Fruit fly (Drosophila melanogaster) whole organism, wandering third instar larva: ENCODE measurements around the gene CG8349.

Source experiments
- CG32264 ChIP-seq: fragments of 200-800 bp; sonication (Bioruptor generic); optimal IDR thresholded peaks from 2 replicates; lab custom pipeline; 2016; ENCODE audit warnings: missing biosample characterization, missing genetic modification characterization
- CrebA ChIP-seq: fragments of 200-800 bp; sonication (Bioruptor generic); optimal IDR thresholded peaks from 2 replicates; lab custom pipeline; 2016; ENCODE audit warnings: missing biosample characterization, mild to moderate bottlenecking, missing genetic modification characterization, borderline replicate concordance
- Dfd ChIP-seq: fragments of >200 bp; optimal IDR thresholded peaks from 2 replicates; lab custom pipeline; 2017; ENCODE audit warnings: missing biosample characterization, missing genetic modification characterization
- GATAd ChIP-seq: sonication (Bioruptor generic); optimal IDR thresholded peaks from 2 replicates; lab custom pipeline; 2016; ENCODE audit warnings: missing biosample characterization, missing genetic modification characterization
- HLH106 ChIP-seq: fragments of 200-800 bp; optimal IDR thresholded peaks from 3 replicates; lab custom pipeline; 2019; ENCODE audit warnings: missing biosample characterization, mild to moderate bottlenecking, missing genetic modification characterization, moderate library complexity
- Hnf4 ChIP-seq: fragments of 200-800 bp; sonication (Bioruptor generic); optimal IDR thresholded peaks from 2 replicates; lab custom pipeline; 2016; ENCODE audit warnings: missing biosample characterization, mild to moderate bottlenecking, missing genetic modification characterization
- Hr78 ChIP-seq: fragments of >200 bp; optimal IDR thresholded peaks from 2 replicates; lab custom pipeline; 2017; ENCODE audit warnings: missing biosample characterization, missing genetic modification characterization
- Hr83 ChIP-seq: fragments of 200-300 bp; sonication (Bioruptor generic); optimal IDR thresholded peaks from 2 replicates; lab custom pipeline; 2016; ENCODE audit warnings: missing biosample characterization, mild to moderate bottlenecking, missing genetic modification characterization, moderate library complexity; ENCODE audit not compliant: poor library complexity, severe bottlenecking
- Jra ChIP-seq: sonication (Bioruptor generic); optimal IDR thresholded peaks from 2 replicates; lab custom pipeline; 2016; ENCODE audit warnings: missing biosample characterization, missing genetic modification characterization
- Myc ChIP-seq: fragments of >200 bp; optimal IDR thresholded peaks from 2 replicates; lab custom pipeline; 2017
- OdsH ChIP-seq: fragments of 200-800 bp; sonication (Bioruptor generic); optimal IDR thresholded peaks from 2 replicates; lab custom pipeline; 2016; ENCODE audit warnings: missing biosample characterization, mild to moderate bottlenecking, missing genetic modification characterization
- Sp1 ChIP-seq: fragments of 200-800 bp; sonication (Bioruptor generic); optimal IDR thresholded peaks from 3 replicates; lab custom pipeline; 2019; ENCODE audit warnings: missing biosample characterization, mild to moderate bottlenecking, missing genetic modification characterization, moderate library complexity
- Vsx2 ChIP-seq: fragments of 200-300, 225-300 bp; sonication (Bioruptor generic); optimal IDR thresholded peaks from 2 replicates; lab custom pipeline; 2018; ENCODE audit warnings: missing biosample characterization, missing genetic modification characterization; ENCODE audit not compliant: partially characterized antibody
- br ChIP-seq: fragments of 200-800 bp; sonication (Bioruptor generic); optimal IDR thresholded peaks from 2 replicates; lab custom pipeline; 2016; ENCODE audit warnings: missing biosample characterization, missing genetic modification characterization
- dl ChIP-seq, 2 experiments: fragments of 175-275, 200-275 bp in 1 of 2; fragments of 200-275 bp in 1 of 2; sonication (Bioruptor generic); optimal IDR thresholded peaks; lab custom pipeline; 2018; ENCODE audit warnings: mild to moderate bottlenecking in 2 of 2, missing biosample characterization in 2 of 2, missing genetic modification characterization in 2 of 2, moderate library complexity in 2 of 2; ENCODE audit not compliant: partially characterized antibody in 2 of 2, insufficient read depth in 1 of 2
- dmrt93B ChIP-seq: fragments of 200-800 bp; sonication (Bioruptor generic); optimal IDR thresholded peaks from 2 replicates; lab custom pipeline; 2018; ENCODE audit warnings: missing biosample characterization, mild to moderate bottlenecking, missing genetic modification characterization
- ey ChIP-seq: fragments of 200-800 bp; sonication (Bioruptor generic); optimal IDR thresholded peaks from 2 replicates; lab custom pipeline; 2016; ENCODE audit warnings: missing biosample characterization, missing genetic modification characterization
- foxo ChIP-seq, 2 experiments: fragments of 200-800 bp; sonication (Bioruptor generic); optimal IDR thresholded peaks; 2 replicates in 1 of 2; 3 replicates in 1 of 2; lab custom pipeline; 2016 to 2017; ENCODE audit warnings: missing biosample characterization in 2 of 2, missing genetic modification characterization in 2 of 2
- h ChIP-seq: fragments of 200-800 bp; sonication (Bioruptor generic); optimal IDR thresholded peaks from 3 replicates; lab custom pipeline; 2016; ENCODE audit warnings: missing biosample characterization, mild to moderate bottlenecking, missing genetic modification characterization
- psq ChIP-seq: fragments of 200-800 bp; sonication (Bioruptor generic); optimal IDR thresholded peaks from 3 replicates; lab custom pipeline; 2017; ENCODE audit warnings: missing biosample characterization, mild to moderate bottlenecking, missing genetic modification characterization, moderate library complexity
- rgr ChIP-seq: fragments of 200-800 bp; sonication (Bioruptor generic); optimal IDR thresholded peaks from 3 replicates; lab custom pipeline; 2016; ENCODE audit warnings: missing biosample characterization, mild to moderate bottlenecking, missing genetic modification characterization
- sv ChIP-seq: fragments of 200-800 bp; sonication (Bioruptor generic); optimal IDR thresholded peaks from 3 replicates; lab custom pipeline; 2016; ENCODE audit warnings: missing biosample characterization, missing genetic modification characterization
- woc ChIP-seq: sonication (Bioruptor generic); optimal IDR thresholded peaks from 2 replicates; lab custom pipeline; 2016; ENCODE audit warnings: missing biosample characterization, mild to moderate bottlenecking, missing genetic modification characterization

CG8349 gene

DNA sequence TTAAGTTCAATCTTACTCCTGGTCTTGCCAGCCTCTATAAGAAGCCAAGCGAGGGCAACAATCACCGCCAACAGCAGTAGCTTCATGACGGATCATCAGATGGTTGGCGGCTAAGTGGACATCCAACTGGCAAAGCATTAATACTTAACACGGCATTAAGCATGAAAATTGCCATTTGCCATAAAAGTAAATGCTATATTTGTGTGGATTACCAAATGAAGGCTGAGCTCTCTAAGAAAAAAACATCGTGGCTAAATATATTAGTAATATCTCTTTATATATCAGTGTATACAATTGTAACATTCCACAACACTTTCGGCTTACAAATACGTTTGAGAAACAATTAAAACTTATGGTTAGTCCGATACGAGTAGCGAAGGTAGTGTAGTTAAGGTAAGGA lies 28.2 kb downstream of the CG8349 start, which contains the start of gene CG43057:
CG43057 (minus strand) TSS at position 101 of the 400 bp plus-strand sequence.
- no peak for TF ChIP-seq h (GFP tag; lab: Kevin White, UChicago)
- TF ChIP-seq Hr78, result no peak
- TF ChIP-seq, all 38 proteins: peak for 0

DNA sequence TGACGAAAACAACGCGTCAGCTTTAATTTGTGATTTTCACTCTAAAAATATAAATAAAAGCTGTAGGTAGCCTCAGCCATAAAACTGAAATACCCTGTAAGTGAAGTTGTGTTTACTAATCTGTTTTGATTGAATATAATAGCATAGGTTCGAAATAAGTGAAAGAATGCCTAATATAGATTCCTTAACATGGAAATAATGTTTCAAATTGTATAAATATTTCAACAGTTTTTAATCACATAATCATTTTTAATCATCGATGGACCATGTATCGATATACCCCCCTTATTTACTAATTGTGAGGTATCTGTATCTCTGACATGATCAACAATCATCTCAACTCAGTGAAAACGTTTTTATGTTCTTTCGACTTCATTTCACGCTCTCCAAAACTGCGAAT lies 39.7 kb downstream of the CG8349 start:
- peak; percentile 43 for TF ChIP-seq OdsH (GFP tag; lab: Kevin White, UChicago)
- peak; percentile 16 for TF ChIP-seq br (GFP tag; lab: Kevin White, UChicago)
- TF ChIP-seq Jra (GFP tag; lab: Kevin White, UChicago), result no peak

dm6 chr2L:8257401-8258266 lies 41.9 kb downstream of the CG8349 start, which contains the start of gene CG8086:
Gene CG8086 (minus strand): TSS chr2L:8257502.
- TF ChIP-seq Hr83 (no peak), OdsH (GFP tag; lab: Kevin White, UChicago) (no peak), GATAd (GFP tag; lab: Kevin White, UChicago) (no peak), CrebA (GFP tag; lab: Kevin White, UChicago) (no peak), woc (GFP tag; lab: Kevin White, UChicago) (no peak), sv (GFP tag; lab: Kevin White, UChicago) (no peak), dmrt93B (no peak), HLH106 (tag; lab: Kevin White, UChicago) (no peak), Myc (lab: Kevin White, UChicago) (no peak), Dfd (GFP tag; lab: Kevin White, UChicago) (no peak), rgr (GFP tag; lab: Kevin White, UChicago) (no peak), psq (GFP tag; lab: Kevin White, UChicago) (no peak), ey (GFP tag; lab: Kevin White, UChicago) (no peak), Vsx2 (GFP tag; lab: Kevin White, UChicago) (no peak)

DNA sequence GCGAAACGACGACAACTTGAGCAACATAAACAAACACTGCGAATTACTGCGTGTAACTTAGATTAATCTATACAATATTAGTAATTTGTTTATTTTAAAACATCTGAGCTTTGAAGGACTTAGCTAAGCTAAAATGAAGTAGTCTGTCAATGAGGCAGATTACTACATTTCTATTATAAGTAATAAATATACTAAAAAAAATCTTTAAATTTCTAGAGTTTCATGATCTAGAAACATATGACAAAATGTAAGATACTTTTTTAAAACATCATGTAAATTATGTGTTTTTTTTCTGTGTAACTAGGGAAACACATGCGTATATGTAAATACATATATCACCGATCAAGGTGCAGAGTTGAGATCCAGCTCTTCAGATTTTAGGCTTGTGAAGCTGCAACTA lies 50.4 kb downstream of the CG8349 start:
- TF ChIP-seq psq (GFP tag; lab: Kevin White, UChicago), result peak; percentile 7
- TF ChIP-seq Jra (GFP tag; lab: Kevin White, UChicago), result no peak
- TF ChIP-seq sv (GFP tag; lab: Kevin White, UChicago), result peak; percentile 8
- peak; percentile 33 for TF ChIP-seq h (GFP tag; lab: Kevin White, UChicago)
- no peak for TF ChIP-seq dl (GFP tag; optimal IDR thresholded peaks at IDR 0.05; lab: Kevin White, UChicago; ENCODE audit: insufficient read depth in 1 of 2, partially characterized antibody in 2 of 2)
- TF ChIP-seq CG32264 (GFP tag; lab: Kevin White, UChicago), result no peak
- no peak for TF ChIP-seq Hnf4 (GFP tag; lab: Kevin White, UChicago)
- TF ChIP-seq OdsH (GFP tag; lab: Kevin White, UChicago), result no peak
- peak in 1 of 2 experiments; percentile 41 for TF ChIP-seq foxo (GFP tag; optimal IDR thresholded peaks at IDR 0.05; lab: Kevin White, UChicago)
- TF ChIP-seq Vsx2 (GFP tag; lab: Kevin White, UChicago), result no peak
- TF ChIP-seq Sp1 (GFP tag; lab: Kevin White, UChicago), result peak; percentile 42
- TF ChIP-seq, all 38 proteins: peak for 5
